Worm (Caenorhabditis elegans) whole organism, L1 larva: ENCODE results near the gene Y66D12A.16.
A peak's percentile ranks its signal among the peaks of the same experiment; 100 is the strongest.

Experiments
- C34B4.2 ChIP-seq: sonication (generic microtip); optimal IDR thresholded peaks from 2 replicates; lab custom pipeline; 2017; ENCODE audit warnings: mild to moderate bottlenecking, missing genetic modification characterization, missing compliant biosample characterization
- F16B12.6 ChIP-seq: fragments of 150-350 bp; optimal IDR thresholded peaks from 2 replicates; lab custom pipeline; 2014; ENCODE audit warnings: missing biosample characterization, missing genetic modification characterization
- Y116A8C.19 ChIP-seq: sonication (generic microtip); optimal IDR thresholded peaks from 2 replicates; lab custom pipeline; 2016; ENCODE audit warnings: missing compliant biosample characterization, missing genetic modification characterization, borderline replicate concordance
- alr-1 ChIP-seq: fragments of 200-800 bp; sonication (Bioruptor generic); optimal IDR thresholded peaks from 2 replicates; lab custom pipeline; 2018; ENCODE audit warnings: borderline replicate concordance, mild to moderate bottlenecking, missing genetic modification characterization, missing compliant biosample characterization
- aly-2 ChIP-seq: fragments of 150-350 bp; optimal IDR thresholded peaks from 2 replicates; lab custom pipeline; 2014; ENCODE audit warnings: missing biosample characterization, missing genetic modification characterization
- blmp-1 ChIP-seq: fragments of 150-350 bp; optimal IDR thresholded peaks from 2 replicates; lab custom pipeline; 2014; ENCODE audit warnings: missing biosample characterization, missing genetic modification characterization
- ceh-90 ChIP-seq: sonication (generic microtip); optimal IDR thresholded peaks from 2 replicates; lab custom pipeline; 2016; ENCODE audit warnings: missing genetic modification characterization, missing compliant biosample characterization
- dpl-1 ChIP-seq, 3 experiments: fragments of 150-350 bp in 2 of 3; sonication (generic microtip) in 1 of 3; optimal IDR thresholded peaks; 2 replicates each; lab custom pipeline; 2014 to 2017; ENCODE audit warnings: missing biosample characterization in 3 of 3, missing genetic modification characterization in 3 of 3, missing genetic modification reagents in 3 of 3
- egl-13 ChIP-seq: sonication (generic microtip); optimal IDR thresholded peaks from 2 replicates; lab custom pipeline; 2016; ENCODE audit warnings: missing genotype, missing genetic modification reagents, missing genetic modification characterization, missing compliant biosample characterization
- elt-3 ChIP-seq, 6 experiments: fragments of 150-350 bp in 1 of 6; sonication (generic microtip); optimal IDR thresholded peaks; 2 replicates each; lab custom pipeline; 2017 to 2018; ENCODE audit warnings: missing biosample characterization in 6 of 6, missing genetic modification characterization in 6 of 6, inconsistent platforms in 1 of 6
- ets-5 ChIP-seq: fragments of 200-800 bp; sonication (Bioruptor generic); IDR thresholded peaks from 2 replicates; pipeline ENCODE4 v1.3.6; 2022; ENCODE audit warnings: missing genetic modification characterization, missing compliant biosample characterization
- fkh-4 ChIP-seq: sonication (generic microtip); optimal IDR thresholded peaks from 2 replicates; lab custom pipeline; 2016; ENCODE audit warnings: missing compliant biosample characterization, missing genetic modification characterization, borderline replicate concordance
- fkh-8 ChIP-seq: sonication (generic microtip); optimal IDR thresholded peaks from 2 replicates; lab custom pipeline; 2016; ENCODE audit warnings: mild to moderate bottlenecking, missing genetic modification characterization, missing compliant biosample characterization
- fos-1 ChIP-seq: fragments of 150-350 bp; optimal IDR thresholded peaks from 2 replicates; lab custom pipeline; 2014; ENCODE audit warnings: missing biosample characterization, missing genetic modification characterization
- grh-1 ChIP-seq: fragments of 200-800 bp; sonication (Bioruptor generic); IDR thresholded peaks from 2 replicates; pipeline ENCODE4 v1.3.6; 2022; ENCODE audit warnings: missing genetic modification reagents, missing genetic modification characterization, missing compliant biosample characterization
- hlh-4 ChIP-seq: sonication (generic microtip); optimal IDR thresholded peaks from 2 replicates; lab custom pipeline; 2016; ENCODE audit warnings: mild to moderate bottlenecking, missing genetic modification characterization, missing compliant biosample characterization
- hpl-2 ChIP-seq: fragments of 150-350 bp; optimal IDR thresholded peaks from 2 replicates; lab custom pipeline; 2014; ENCODE audit warnings: missing biosample characterization, missing genetic modification reagents, missing genetic modification characterization
- isw-1 ChIP-seq: fragments of 200-800 bp; sonication (Bioruptor generic); IDR thresholded peaks from 2 replicates; pipeline ENCODE4 v1.3.6; 2022; ENCODE audit warnings: missing genetic modification characterization, missing compliant biosample characterization
- jun-1 ChIP-seq: fragments of 150-350 bp; optimal IDR thresholded peaks from 2 replicates; lab custom pipeline; 2014; ENCODE audit warnings: missing biosample characterization, missing genetic modification reagents, missing genetic modification characterization
- lin-13 ChIP-seq: fragments of 150-350 bp; optimal IDR thresholded peaks from 2 replicates; lab custom pipeline; 2014; ENCODE audit warnings: missing biosample characterization, missing genetic modification reagents, missing genetic modification characterization
- lsy-2 ChIP-seq, 2 experiments: fragments of 150-350 bp; optimal IDR thresholded peaks; 2 replicates each; lab custom pipeline; 2014; ENCODE audit warnings: missing biosample characterization in 2 of 2, missing genetic modification characterization in 2 of 2
- mab-9 ChIP-seq: fragments of 200-800 bp; sonication (Bioruptor generic); IDR thresholded peaks from 2 replicates; pipeline ENCODE4 v1.3.6; 2022; ENCODE audit warnings: missing genetic modification reagents, missing genetic modification characterization, missing compliant biosample characterization
- mef-2 ChIP-seq: fragments of 150-350 bp; optimal IDR thresholded peaks from 2 replicates; lab custom pipeline; 2014; ENCODE audit warnings: missing biosample characterization, missing genetic modification characterization
- mep-1 ChIP-seq: fragments of 150-350 bp; optimal IDR thresholded peaks from 2 replicates; lab custom pipeline; 2014; ENCODE audit warnings: missing biosample characterization, missing genetic modification characterization
- nhr-12 ChIP-seq: sonication (generic microtip); optimal IDR thresholded peaks from 2 replicates; lab custom pipeline; 2017; ENCODE audit warnings: missing biosample characterization, missing genetic modification characterization
- nhr-19 ChIP-seq: fragments of 200-800 bp; sonication (Bioruptor generic); conservative IDR thresholded peaks from 2 replicates; pipeline ENCODE4 v1.3.6; 2022; ENCODE audit warnings: missing genetic modification characterization, missing compliant biosample characterization
- nhr-237 ChIP-seq: fragments of 150-350 bp; optimal IDR thresholded peaks from 2 replicates; lab custom pipeline; 2014; ENCODE audit warnings: missing biosample characterization, missing genetic modification characterization
- nhr-28 ChIP-seq: fragments of 150-350 bp; optimal IDR thresholded peaks from 2 replicates; lab custom pipeline; 2014; ENCODE audit warnings: missing biosample characterization, missing genetic modification characterization
- nhr-71 ChIP-seq: sonication (generic microtip); optimal IDR thresholded peaks from 2 replicates; lab custom pipeline; 2016; ENCODE audit warnings: mild to moderate bottlenecking, missing genetic modification characterization, moderate library complexity, missing compliant biosample characterization
- nhr-76 ChIP-seq: sonication (generic microtip); optimal IDR thresholded peaks from 2 replicates; lab custom pipeline; 2017; ENCODE audit warnings: missing biosample characterization, missing genetic modification characterization
- nhr-77 ChIP-seq: fragments of 150-350 bp; optimal IDR thresholded peaks from 2 replicates; lab custom pipeline; 2014; ENCODE audit warnings: missing biosample characterization, missing genetic modification characterization
- nhr-90 ChIP-seq: sonication (generic microtip); optimal IDR thresholded peaks from 2 replicates; lab custom pipeline; 2016; ENCODE audit warnings: mild to moderate bottlenecking, missing genetic modification characterization, missing compliant biosample characterization; ENCODE audit not compliant: poor library complexity
- sox-4 ChIP-seq: sonication (generic microtip); optimal IDR thresholded peaks from 2 replicates; lab custom pipeline; 2016; ENCODE audit warnings: missing genetic modification characterization, missing compliant biosample characterization
- swsn-7 ChIP-seq: sonication (generic microtip); optimal IDR thresholded peaks from 2 replicates; lab custom pipeline; 2016; ENCODE audit warnings: missing genetic modification characterization, missing compliant biosample characterization
- tbx-2 ChIP-seq: sonication (generic microtip); optimal IDR thresholded peaks from 2 replicates; lab custom pipeline; 2016; ENCODE audit warnings: missing genetic modification characterization, missing compliant biosample characterization
- tlp-1 ChIP-seq: fragments of 150-350 bp; optimal IDR thresholded peaks from 2 replicates; lab custom pipeline; 2014; ENCODE audit warnings: missing biosample characterization, missing genetic modification characterization
- unc-130 ChIP-seq: fragments of 150-350 bp; optimal IDR thresholded peaks from 2 replicates; lab custom pipeline; 2017; ENCODE audit warnings: missing biosample characterization, missing genetic modification characterization, inconsistent platforms
- unc-62 ChIP-seq: fragments of 150-350 bp; optimal IDR thresholded peaks from 2 replicates; lab custom pipeline; 2014; ENCODE audit warnings: missing biosample characterization, missing genetic modification reagents, missing genetic modification characterization
- unc-86 ChIP-seq: sonication (generic microtip); optimal IDR thresholded peaks from 2 replicates; lab custom pipeline; 2016; ENCODE audit warnings: missing genetic modification characterization, missing compliant biosample characterization
- vab-15 ChIP-seq: sonication (generic microtip); optimal IDR thresholded peaks from 2 replicates; lab custom pipeline; 2017; ENCODE audit warnings: missing genotype, mild to moderate bottlenecking, missing genetic modification characterization, missing compliant biosample characterization
- zag-1 ChIP-seq: fragments of 150-350 bp; optimal IDR thresholded peaks from 2 replicates; lab custom pipeline; 2014; ENCODE audit warnings: missing biosample characterization, missing genetic modification characterization
- zip-4 ChIP-seq: fragments of 200-800 bp; sonication (Bioruptor generic); optimal IDR thresholded peaks from 2 replicates; lab custom pipeline; 2018; ENCODE audit warnings: mild to moderate bottlenecking, missing genetic modification characterization, moderate library complexity, missing compliant biosample characterization
- ztf-11 ChIP-seq, 2 experiments: sonication (generic microtip); optimal IDR thresholded peaks; 2 replicates each; lab custom pipeline; 2016 to 2017; ENCODE audit warnings: missing genetic modification characterization in 2 of 2, missing biosample characterization in 1 of 2, missing compliant biosample characterization in 1 of 2

The Y66D12A.16 gene

DNA sequence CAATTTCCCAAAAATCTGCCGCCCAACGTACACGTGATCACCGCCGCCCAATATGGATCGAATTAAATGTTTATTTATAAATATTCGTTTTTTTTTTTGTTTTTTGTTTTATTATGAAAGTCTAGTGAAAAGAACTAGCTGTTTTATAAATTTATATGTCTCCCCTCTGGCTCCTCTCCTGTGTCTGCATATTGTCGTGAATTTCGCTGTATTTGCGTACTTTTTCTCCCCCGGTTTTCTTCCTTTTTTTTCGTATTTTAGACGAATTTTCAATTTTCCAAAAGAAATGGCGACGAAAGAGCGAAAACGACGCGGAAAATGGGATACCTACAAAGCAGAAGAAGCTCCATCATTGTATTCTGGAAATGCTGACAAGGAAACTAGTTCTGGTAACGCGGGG is 3.0 kb downstream of the Y66D12A.16 start, which contains the start of gene xpb-1 (continued):
- TF ChIP-seq ceh-90: no peak
- TF ChIP-seq blmp-1 (tag; lab: Kevin White, UChicago): peak; percentile 32
- TF ChIP-seq fkh-4 (tag; lab: Kevin White, UChicago): no peak
- TF ChIP-seq jun-1: no peak
- no peak for TF ChIP-seq vab-15 (tag; lab: Kevin White, UChicago)
- TF ChIP-seq fkh-8: no peak
- TF ChIP-seq unc-86 (tag; lab: Kevin White, UChicago): no peak
- no peak for TF ChIP-seq tlp-1
- no peak for TF ChIP-seq C34B4.2
- TF ChIP-seq dpl-1 (GFP tag; optimal IDR thresholded peaks at IDR 0.05; lab: Kevin White, UChicago): peak; percentile 21 to 60 (median 45)
- TF ChIP-seq nhr-71 (tag; lab: Kevin White, UChicago): no peak

DNA sequence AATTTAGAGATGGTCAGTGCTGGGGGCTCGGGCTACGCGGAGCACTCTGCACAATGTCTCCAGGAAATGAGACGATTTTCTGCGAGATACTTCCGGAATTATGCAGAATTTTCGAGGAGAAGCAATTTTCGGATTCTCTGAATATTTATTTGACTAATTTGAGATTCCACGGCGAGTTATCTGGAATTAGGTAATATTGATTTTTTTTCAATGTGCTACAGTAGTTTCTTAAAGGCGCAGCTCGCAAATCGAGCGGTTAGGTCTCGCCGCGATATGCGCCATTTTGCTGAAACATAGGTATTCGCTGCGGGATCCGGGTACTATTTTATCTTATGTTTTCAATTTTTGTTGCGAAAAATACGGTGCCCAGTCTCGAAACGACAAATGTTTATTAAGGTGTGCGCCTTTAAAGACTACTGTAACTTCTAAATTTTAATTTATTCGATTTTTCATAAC is 11.3 kb downstream of the Y66D12A.16 start, which contains the start of gene nrps-1:
nrps-1 (plus strand) TSS at position 51 of the 456 bp plus-strand sequence.
- TF ChIP-seq alr-1 (tag; lab: Kevin White, UChicago): no peak
- no peak for TF ChIP-seq isw-1 (GFP tag; lab: Robert Waterston, UW)
- no peak for TF ChIP-seq nhr-90
- TF ChIP-seq mab-9: no peak
- TF ChIP-seq elt-3 (tag; optimal IDR thresholded peaks at IDR 0.05; lab: Kevin White, UChicago): no peak
- TF ChIP-seq unc-62 (GFP tag; lab: Kevin White, UChicago): no peak
- no peak for TF ChIP-seq Y116A8C.19 (tag; lab: Kevin White, UChicago)
- TF ChIP-seq nhr-76 (tag; lab: Kevin White, UChicago): no peak
- no peak for TF ChIP-seq dpl-1 (GFP tag; optimal IDR thresholded peaks at IDR 0.05; lab: Kevin White, UChicago)
- no peak for TF ChIP-seq unc-86 (tag; lab: Kevin White, UChicago)
- TF ChIP-seq hpl-2 (GFP tag; lab: Kevin White, UChicago): no peak
- TF ChIP-seq fos-1: no peak
- no peak for TF ChIP-seq zag-1 (tag; lab: Kevin White, UChicago)
- no peak for TF ChIP-seq ceh-90
- TF ChIP-seq lin-13: no peak
- TF ChIP-seq nhr-77 (tag; lab: Kevin White, UChicago): no peak
- no peak for TF ChIP-seq unc-130

DNA sequence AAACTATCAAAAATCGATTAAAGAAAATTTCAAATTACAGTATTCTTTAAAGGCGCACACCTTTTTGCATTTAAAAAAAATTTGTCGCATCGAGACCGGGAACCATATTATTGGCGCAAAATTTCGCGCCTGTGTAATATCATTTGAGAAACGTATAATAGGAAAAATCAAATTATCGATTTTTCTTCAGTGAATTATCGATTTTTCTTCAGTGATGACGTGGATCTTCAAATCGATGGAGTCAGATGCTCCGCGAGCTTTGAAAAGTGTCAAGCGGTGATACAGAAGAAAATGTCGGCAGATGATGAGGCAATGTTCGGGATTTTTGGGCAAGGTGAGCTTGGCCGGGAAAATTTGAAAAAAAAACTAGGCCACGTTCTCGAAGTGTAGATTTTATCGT is 12.1 kb downstream of the Y66D12A.16 start:
- no peak for TF ChIP-seq unc-86 (tag; lab: Kevin White, UChicago)
- no peak for TF ChIP-seq hlh-4 (tag; lab: Kevin White, UChicago)
- no peak for TF ChIP-seq nhr-12 (tag; lab: Kevin White, UChicago)
- TF ChIP-seq ztf-11 (tag; optimal IDR thresholded peaks at IDR 0.05; lab: Kevin White, UChicago): no peak
- no peak for TF ChIP-seq mef-2 (tag; lab: Kevin White, UChicago)
- no peak for TF ChIP-seq ets-5
- TF ChIP-seq swsn-7 (tag; lab: Kevin White, UChicago): no peak
- TF ChIP-seq mep-1 (tag; lab: Kevin White, UChicago): no peak
- no peak for TF ChIP-seq aly-2 (tag; lab: Kevin White, UChicago)
- TF ChIP-seq nhr-71 (tag; lab: Kevin White, UChicago): no peak
- no peak for TF ChIP-seq zip-4 (GFP tag; lab: Kevin White, UChicago)
- TF ChIP-seq nhr-19 (GFP tag; lab: Robert Waterston, UW): no peak
- TF ChIP-seq lsy-2 (tag; optimal IDR thresholded peaks at IDR 0.05; lab: Kevin White, UChicago): no peak
- no peak for TF ChIP-seq grh-1 (GFP tag; lab: Robert Waterston, UW)
- no peak for TF ChIP-seq mab-9
- no peak for TF ChIP-seq nhr-28 (tag; lab: Kevin White, UChicago)

DNA sequence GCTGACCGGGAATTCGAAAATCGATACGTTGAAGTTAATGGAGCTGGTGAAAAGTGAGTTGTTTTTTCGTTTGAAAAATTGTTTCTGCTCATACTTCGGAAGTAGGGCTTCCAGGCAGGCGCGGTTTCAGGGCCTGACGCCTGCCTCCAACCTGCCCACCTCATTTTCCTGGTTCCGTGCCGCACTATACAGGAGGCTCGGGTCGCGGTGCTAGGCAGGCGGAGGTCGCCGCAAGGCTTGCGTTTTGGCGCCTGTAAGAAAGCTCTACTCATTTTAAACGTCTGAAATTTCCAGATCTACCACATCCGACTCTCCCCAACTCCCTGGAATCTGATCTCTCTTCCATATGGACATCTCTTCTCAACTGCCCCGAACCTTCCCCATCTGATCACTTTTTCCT is 21.6 kb downstream of the Y66D12A.16 start:
- no peak for TF ChIP-seq alr-1 (tag; lab: Kevin White, UChicago)
- TF ChIP-seq tlp-1: no peak
- TF ChIP-seq tbx-2 (tag; lab: Kevin White, UChicago): no peak
- no peak for TF ChIP-seq Y116A8C.19 (tag; lab: Kevin White, UChicago)
- TF ChIP-seq nhr-12 (tag; lab: Kevin White, UChicago): no peak
- no peak for TF ChIP-seq sox-4
- TF ChIP-seq jun-1: no peak
- no peak for TF ChIP-seq egl-13 (tag; lab: Kevin White, UChicago)
- no peak for TF ChIP-seq F16B12.6 (tag; lab: Kevin White, UChicago)
- no peak for TF ChIP-seq blmp-1 (tag; lab: Kevin White, UChicago)
- no peak for TF ChIP-seq nhr-237
- no peak for TF ChIP-seq fkh-8
- no peak for TF ChIP-seq elt-3 (tag; optimal IDR thresholded peaks at IDR 0.05; lab: Kevin White, UChicago)
- no peak for TF ChIP-seq nhr-28 (tag; lab: Kevin White, UChicago)
